Worm (Caenorhabditis elegans): ENCODE results near the gene F59A6.13.

ce11 chrII:4984151-4984550, 38.5 kb upstream of the F59A6.13 start:
- no peak for TF ChIP-seq lsy-2 (tag; optimal IDR thresholded peaks at IDR 0.05)
- TF ChIP-seq pqm-1 (tag; optimal IDR thresholded peaks at IDR 0.05) = no peak
- TF ChIP-seq lir-3 (tag; optimal IDR thresholded peaks at IDR 0.05; ENCODE audit: poor library complexity) = no peak
- TF ChIP-seq unc-130 (tag; optimal IDR thresholded peaks at IDR 0.05) = no peak
